Fruit fly (Drosophila melanogaster) whole organism, embryonic: Measurements from ENCODE around the gene rost.

Source experiments
- Asciz ChIP-seq: fragments of 200-800 bp; sonication (Bioruptor generic); optimal IDR thresholded peaks from 2 replicates; lab custom pipeline; 2017; ENCODE audit warnings: missing biosample characterization, mild to moderate bottlenecking, missing genetic modification characterization, missing genetic modification reagents
- CG10209 ChIP-seq: fragments of 200-800 bp; sonication (Bioruptor generic); optimal IDR thresholded peaks from 3 replicates; lab custom pipeline; 2017; ENCODE audit warnings: missing biosample characterization, mild to moderate bottlenecking, missing genetic modification characterization, missing genetic modification reagents
- CG10366 ChIP-seq: fragments of 200-800 bp; sonication (Bioruptor generic); IDR thresholded peaks from 2 replicates; pipeline ENCODE4 v1.3.6; 2022; ENCODE audit warnings: missing biosample characterization, missing genetic modification characterization
- CG11696 ChIP-seq: fragments of 200-800 bp; sonication (Bioruptor generic); IDR thresholded peaks from 2 replicates; pipeline ENCODE4 v1.3.6; 2022; ENCODE audit warnings: missing biosample characterization, missing genetic modification characterization
- CG12659 ChIP-seq: fragments of 200-800 bp; sonication (Bioruptor generic); optimal IDR thresholded peaks from 3 replicates; lab custom pipeline; 2017; ENCODE audit warnings: mild to moderate bottlenecking, missing biosample characterization, missing genetic modification reagents, missing genetic modification characterization
- CG15073 ChIP-seq: fragments of 200-800 bp; sonication (Bioruptor generic); optimal IDR thresholded peaks from 2 replicates; lab custom pipeline; 2016; ENCODE audit warnings: missing biosample characterization, missing genetic modification characterization
- CG15269 ChIP-seq: fragments of 200-800 bp; sonication (Bioruptor generic); optimal IDR thresholded peaks from 2 replicates; lab custom pipeline; 2018; ENCODE audit warnings: missing biosample characterization, mild to moderate bottlenecking, missing genetic modification characterization, moderate library complexity
- CG15601 ChIP-seq: fragments of 200-800 bp; sonication (Bioruptor generic); optimal IDR thresholded peaks from 3 replicates; lab custom pipeline; 2019; ENCODE audit warnings: missing biosample characterization, mild to moderate bottlenecking, missing genetic modification characterization, moderate library complexity
- CG1602 ChIP-seq: fragments of 200-800 bp; sonication (Bioruptor generic); optimal IDR thresholded peaks from 3 replicates; lab custom pipeline; 2016; ENCODE audit warnings: missing biosample characterization, missing genetic modification characterization
- CG17385 ChIP-seq: fragments of 200-800 bp; sonication (Bioruptor generic); optimal IDR thresholded peaks from 3 replicates; lab custom pipeline; 2018; ENCODE audit warnings: missing biosample characterization, mild to moderate bottlenecking, missing genetic modification characterization
- CG17912 ChIP-seq: fragments of 200-800 bp; sonication (Bioruptor generic); optimal IDR thresholded peaks from 2 replicates; lab custom pipeline; 2018; ENCODE audit warnings: missing biosample characterization, mild to moderate bottlenecking, missing genetic modification characterization
- CG18599 ChIP-seq: fragments of 200-800 bp; sonication (Bioruptor generic); optimal IDR thresholded peaks from 3 replicates; lab custom pipeline; 2017; ENCODE audit warnings: missing biosample characterization, missing genetic modification characterization, mild to moderate bottlenecking, moderate library complexity, missing genetic modification reagents
- CG30431 ChIP-seq: fragments of 200-800 bp; sonication (Bioruptor generic); optimal IDR thresholded peaks from 2 replicates; lab custom pipeline; 2017; ENCODE audit warnings: missing biosample characterization, missing genetic modification characterization
- CG31388 ChIP-seq: fragments of 200-800 bp; sonication (Bioruptor generic); optimal IDR thresholded peaks from 2 replicates; lab custom pipeline; 2016; ENCODE audit warnings: missing biosample characterization, missing genetic modification characterization
- CG34224 ChIP-seq: fragments of 200-800 bp; sonication (Bioruptor generic); IDR thresholded peaks from 3 replicates; pipeline ENCODE4 v1.3.6; 2022; ENCODE audit warnings: missing biosample characterization, missing genetic modification characterization; ENCODE audit not compliant: partially characterized antibody
- CG34422 ChIP-seq: fragments of 200-800 bp; sonication (Bioruptor generic); IDR thresholded peaks from 3 replicates; pipeline ENCODE4 v1.3.6; 2022; ENCODE audit warnings: missing biosample characterization, missing genetic modification characterization
- CG8281 ChIP-seq: fragments of 200-800 bp; sonication (Bioruptor generic); optimal IDR thresholded peaks from 2 replicates; lab custom pipeline; 2018; ENCODE audit warnings: missing biosample characterization, mild to moderate bottlenecking, missing genetic modification characterization, moderate library complexity
- CHES-1-like ChIP-seq: fragments of 200-800 bp; sonication (Bioruptor generic); optimal IDR thresholded peaks from 2 replicates; lab custom pipeline; 2016; ENCODE audit warnings: missing biosample characterization, missing genetic modification characterization
- D19A ChIP-seq: fragments of 200-800 bp; optimal IDR thresholded peaks from 3 replicates; lab custom pipeline; 2019; ENCODE audit warnings: missing biosample characterization, mild to moderate bottlenecking, missing genetic modification characterization, moderate library complexity
- Dek ChIP-seq: fragments of 200-800 bp; sonication (Bioruptor generic); optimal IDR thresholded peaks from 3 replicates; lab custom pipeline; 2019; ENCODE audit warnings: missing biosample characterization, mild to moderate bottlenecking, missing genetic modification characterization, moderate library complexity
- Doc2 ChIP-seq: fragments of 200-800 bp; sonication (Bioruptor generic); IDR thresholded peaks from 2 replicates; pipeline ENCODE4 v1.3.6; 2022; ENCODE audit warnings: missing biosample characterization, missing genetic modification characterization
- Fer1 ChIP-seq: fragments of 200-800 bp; sonication (Bioruptor generic); optimal IDR thresholded peaks from 2 replicates; lab custom pipeline; 2017; ENCODE audit warnings: missing biosample characterization, mild to moderate bottlenecking, missing genetic modification characterization
- Fer3 ChIP-seq: fragments of 200-800 bp; sonication (Bioruptor generic); optimal IDR thresholded peaks from 2 replicates; lab custom pipeline; 2018; ENCODE audit warnings: missing biosample characterization, mild to moderate bottlenecking, missing genetic modification characterization, moderate library complexity
- HLH3B ChIP-seq: fragments of 200-800 bp; sonication (Bioruptor generic); IDR thresholded peaks from 2 replicates; pipeline ENCODE4 v1.3.6; 2022; ENCODE audit warnings: missing biosample characterization, missing genetic modification characterization
- Hsf ChIP-seq: fragments of 200-800 bp; sonication (Bioruptor generic); optimal IDR thresholded peaks from 3 replicates; lab custom pipeline; 2016; ENCODE audit warnings: missing biosample characterization, missing genetic modification characterization
- Lhr ChIP-seq: fragments of 200-800 bp; sonication (Bioruptor generic); optimal IDR thresholded peaks from 3 replicates; lab custom pipeline; 2017; ENCODE audit warnings: mild to moderate bottlenecking, missing biosample characterization, missing genetic modification reagents, missing genetic modification characterization
- Max ChIP-seq: fragments of 200-800 bp; sonication (Bioruptor generic); optimal IDR thresholded peaks from 2 replicates; lab custom pipeline; 2016; ENCODE audit warnings: missing biosample characterization, mild to moderate bottlenecking, missing genetic modification characterization
- NC2β ChIP-seq: fragments of 200-800 bp; sonication (Bioruptor generic); optimal IDR thresholded peaks from 2 replicates; lab custom pipeline; 2016; ENCODE audit warnings: missing biosample characterization, missing genetic modification characterization
- NfI ChIP-seq: fragments of 200-800 bp; sonication (Bioruptor generic); optimal IDR thresholded peaks from 3 replicates; lab custom pipeline; 2018; ENCODE audit warnings: missing biosample characterization, mild to moderate bottlenecking, missing genetic modification characterization, moderate library complexity
- Oli ChIP-seq: fragments of 200-800 bp; sonication (Bioruptor generic); optimal IDR thresholded peaks from 2 replicates; lab custom pipeline; 2018; ENCODE audit warnings: missing biosample characterization, mild to moderate bottlenecking, missing genetic modification characterization, moderate library complexity
- Pdp1 ChIP-seq, 2 experiments: fragments of 200-800 bp; sonication (Bioruptor generic); optimal IDR thresholded peaks; 3 replicates each; lab custom pipeline; 2016; ENCODE audit warnings: missing biosample characterization in 2 of 2, missing genetic modification characterization in 2 of 2, mild to moderate bottlenecking in 1 of 2, moderate library complexity in 1 of 2
- Six4 ChIP-seq: fragments of 200-800 bp; sonication (Bioruptor generic); optimal IDR thresholded peaks from 2 replicates; lab custom pipeline; 2016; ENCODE audit warnings: missing biosample characterization, missing genetic modification characterization
- az2 ChIP-seq: fragments of 200-800 bp; sonication (Bioruptor generic); optimal IDR thresholded peaks from 3 replicates; lab custom pipeline; 2016; ENCODE audit warnings: missing biosample characterization, missing genetic modification characterization
- chm ChIP-seq: fragments of 200-800 bp; sonication (Bioruptor generic); IDR thresholded peaks from 2 replicates; pipeline ENCODE4 v1.3.6; 2022; ENCODE audit warnings: missing biosample characterization, missing genetic modification characterization
- crc ChIP-seq: fragments of 200-800 bp; sonication (Bioruptor generic); optimal IDR thresholded peaks from 2 replicates; lab custom pipeline; 2016; ENCODE audit warnings: missing biosample characterization, missing genetic modification characterization
- dm ChIP-seq: fragments of 200-800 bp; sonication (Bioruptor generic); optimal IDR thresholded peaks from 3 replicates; lab custom pipeline; 2016; ENCODE audit warnings: missing biosample characterization, missing genetic modification characterization
- dmrt11E ChIP-seq: fragments of 200-800 bp; sonication (Bioruptor generic); optimal IDR thresholded peaks from 3 replicates; lab custom pipeline; 2018; ENCODE audit warnings: missing biosample characterization, mild to moderate bottlenecking, missing genetic modification characterization, moderate library complexity
- esg ChIP-seq: fragments of 200-800 bp; sonication (Bioruptor generic); conservative IDR thresholded peaks from 2 replicates; pipeline ENCODE4 v1.3.6; 2022; ENCODE audit warnings: missing biosample characterization, missing genetic modification characterization
- gcm ChIP-seq: fragments of 200-800 bp; sonication (Bioruptor generic); optimal IDR thresholded peaks from 2 replicates; lab custom pipeline; 2019; ENCODE audit warnings: missing biosample characterization, mild to moderate bottlenecking, missing genetic modification characterization, moderate library complexity
- ham ChIP-seq: fragments of 200-800 bp; sonication (Bioruptor generic); IDR thresholded peaks from 2 replicates; pipeline ENCODE4 v1.3.6; 2022; ENCODE audit warnings: missing biosample characterization, missing genetic modification characterization
- hb ChIP-seq: fragments of 200-800 bp; sonication (Bioruptor generic); IDR thresholded peaks from 3 replicates; pipeline ENCODE4 v1.3.6; 2022; ENCODE audit warnings: missing biosample characterization, missing genetic modification characterization; ENCODE audit not compliant: partially characterized antibody
- inv ChIP-seq: fragments of 200-800 bp; sonication (Bioruptor generic); IDR thresholded peaks from 2 replicates; pipeline ENCODE4 v1.3.6; 2022; ENCODE audit warnings: missing biosample characterization, missing genetic modification characterization; ENCODE audit not compliant: partially characterized antibody
- lov ChIP-seq, 2 experiments: fragments of 200-800 bp in 1 of 2; fragments of >200 bp in 1 of 2; sonication (Bioruptor generic) in 1 of 2; IDR thresholded peaks in 1 of 2; optimal IDR thresholded peaks in 1 of 2; 2 replicates in 1 of 2; 3 replicates in 1 of 2; pipeline versions ENCODE4 v1.3.6 to Lab custom; 2017 to 2022; ENCODE audit warnings: missing biosample characterization in 1 of 2, missing genetic modification characterization in 1 of 2
- pnt ChIP-seq: fragments of 200-800 bp; sonication (Bioruptor generic); optimal IDR thresholded peaks from 3 replicates; lab custom pipeline; 2016; ENCODE audit warnings: missing biosample characterization, missing genetic modification characterization
- ttk ChIP-seq: fragments of 200-800 bp; sonication (Bioruptor generic); IDR thresholded peaks from 2 replicates; pipeline ENCODE4 v2.1.2; 2022; ENCODE audit warnings: missing biosample characterization, missing genetic modification characterization

The rost gene

DNA sequence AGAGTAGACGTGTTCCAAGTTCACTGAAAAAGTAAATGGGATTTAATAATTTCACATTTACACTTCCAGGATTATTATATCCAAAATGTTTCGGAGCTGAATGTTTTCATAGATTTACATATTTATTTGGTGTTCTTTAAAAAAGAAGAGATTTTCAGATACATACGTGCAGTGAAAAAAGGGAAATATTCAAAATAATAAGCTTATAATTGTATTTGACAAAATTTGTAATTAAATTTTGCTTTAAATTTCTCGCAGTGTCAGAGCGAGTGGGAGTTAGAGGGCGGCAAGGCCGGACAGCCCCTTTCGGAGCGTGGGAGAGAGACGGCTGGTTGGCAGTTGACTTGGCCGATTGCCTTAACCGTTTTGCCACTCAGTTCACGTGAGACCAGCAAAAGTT lies 52.3 kb downstream of the rost start, which contains the start of gene Tsp29Fb (continued):
- peak; percentile 76 for TF ChIP-seq CG17385
- TF ChIP-seq NC2β (GFP tag; lab: Kevin White, UChicago) = peak; percentile 45
- peak; percentile 83 for TF ChIP-seq CG10209 (GFP tag; lab: Kevin White, UChicago)
- TF ChIP-seq Pdp1 (GFP tag; optimal IDR thresholded peaks at IDR 0.05; lab: Kevin White, UChicago) = peak; percentile 47 to 59
- TF ChIP-seq CG17912 (GFP tag; lab: Kevin White, UChicago) = no peak
- TF ChIP-seq CG10366 (GFP tag; lab: Robert Waterston, UW) = peak; percentile 65; the same call in 1 of the 2 replicates
- peak; percentile 51 for TF ChIP-seq Six4 (GFP tag; lab: Kevin White, UChicago)
- TF ChIP-seq CG34422 (GFP tag; lab: Robert Waterston, UW) = no peak
- peak; percentile 54 for TF ChIP-seq CHES-1-like
- TF ChIP-seq Asciz (GFP tag; lab: Kevin White, UChicago) = peak; percentile 65
- TF ChIP-seq Dek = peak; percentile 86
- TF ChIP-seq CG30431 (GFP tag; lab: Kevin White, UChicago) = peak; percentile 5
- TF ChIP-seq CG15269 (tag; lab: Kevin White, UChicago) = peak; percentile 88
- peak; percentile 21 for TF ChIP-seq az2 (GFP tag; lab: Kevin White, UChicago)
- TF ChIP-seq Hsf (GFP tag; lab: Kevin White, UChicago) = peak; percentile 58
- no peak for TF ChIP-seq CG15073 (GFP tag; lab: Kevin White, UChicago)
- TF ChIP-seq CG12659 (GFP tag; lab: Kevin White, UChicago) = peak; percentile 86
- no peak for TF ChIP-seq ham (GFP tag; lab: Robert Waterston, UW)
- TF ChIP-seq D19A (tag; lab: Kevin White, UChicago) = peak; percentile 72
- no peak for TF ChIP-seq Lhr
- no peak for TF ChIP-seq dmrt11E (tag; lab: Kevin White, UChicago)
- peak; percentile 28 for TF ChIP-seq pnt (GFP tag; lab: Kevin White, UChicago)
- peak; percentile 17 for TF ChIP-seq CG15601 (tag; lab: Kevin White, UChicago)
- TF ChIP-seq CG31388 (GFP tag; lab: Kevin White, UChicago) = peak; percentile 37
- TF ChIP-seq HLH3B = peak; percentile 66; the same call in 1 of the 2 replicates
- TF ChIP-seq CG11696 (GFP tag; lab: Robert Waterston, UW) = no peak
- TF ChIP-seq dm (GFP tag; lab: Kevin White, UChicago) = peak; percentile 1
- peak; percentile 86 for TF ChIP-seq Fer3 (tag; lab: Kevin White, UChicago)
- TF ChIP-seq crc (GFP tag; lab: Kevin White, UChicago) = no peak
- peak; percentile 70 for TF ChIP-seq esg (GFP tag; lab: Robert Waterston, UW)
- TF ChIP-seq lov (optimal IDR thresholded peaks at IDR 0.05; lab: Kevin White, UChicago) = no peak
- TF ChIP-seq lov (GFP tag; IDR thresholded peaks at IDR 0.05; lab: Robert Waterston, UW) = no peak
- TF ChIP-seq Oli (tag; lab: Kevin White, UChicago) = peak; percentile 84
- peak; percentile 43 for TF ChIP-seq gcm (GFP tag; lab: Kevin White, UChicago)
- TF ChIP-seq Fer1 (GFP tag; lab: Kevin White, UChicago) = peak; percentile 91
- peak; percentile 92 for TF ChIP-seq CG18599 (GFP tag; lab: Kevin White, UChicago)
- no peak for TF ChIP-seq CG34224
- peak; percentile 51 for TF ChIP-seq ttk (GFP tag; lab: Robert Waterston, UW)
- TF ChIP-seq inv (GFP tag; lab: Robert Waterston, UW) = no peak
- no peak for TF ChIP-seq Doc2 (GFP tag; lab: Robert Waterston, UW)
- TF ChIP-seq hb = no peak
- TF ChIP-seq Max (GFP tag; lab: Kevin White, UChicago) = peak; percentile 46
- peak; percentile 73 for TF ChIP-seq NfI (GFP tag; lab: Kevin White, UChicago)
- TF ChIP-seq CG1602 (GFP tag; lab: Kevin White, UChicago) = peak; percentile 49
- no peak for TF ChIP-seq chm (GFP tag; lab: Robert Waterston, UW)
- TF ChIP-seq CG8281 = peak; percentile 37
